Worm (Caenorhabditis elegans): ENCODE measurements around the gene F20B6.9.

F20B6.9 gene

DNA sequence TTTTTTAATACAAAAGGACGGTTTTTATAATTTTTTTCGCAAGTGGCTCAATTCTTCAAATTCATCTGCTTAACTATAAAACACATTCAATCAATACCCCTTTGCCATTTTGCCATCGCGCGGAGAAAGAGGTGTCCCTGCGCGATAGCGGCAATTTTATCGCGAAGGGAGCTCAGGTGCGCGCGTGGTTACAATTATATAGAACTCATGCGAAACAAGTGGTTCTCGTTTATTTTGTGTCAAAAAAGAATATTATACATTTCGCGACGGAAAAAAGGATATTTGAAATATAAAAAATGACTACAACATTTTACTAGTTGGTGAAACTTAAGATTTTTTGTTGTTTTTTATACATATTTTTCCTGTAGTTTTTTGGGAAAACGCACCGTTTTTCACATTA is 1.8 kb upstream of the F20B6.9 start:
- TF ChIP-seq gmeb-1 (tag; optimal IDR thresholded peaks at IDR 0.05) (peak; percentile 94), peb-1 (tag; optimal IDR thresholded peaks at IDR 0.05) (no peak), mdl-1 (tag; optimal IDR thresholded peaks at IDR 0.05) (peak; percentile 95 to 97), mbf-1 (tag; optimal IDR thresholded peaks at IDR 0.05) (peak; percentile 73), unc-62 (GFP tag; optimal IDR thresholded peaks at IDR 0.05) (peak; percentile 81), sma-9 (GFP tag; optimal IDR thresholded peaks at IDR 0.05) (peak; percentile 99), sma-9 (tag; optimal IDR thresholded peaks at IDR 0.05) (no peak), crh-2 (tag; optimal IDR thresholded peaks at IDR 0.05) (peak; percentile 100), ztf-4 (tag; optimal IDR thresholded peaks at IDR 0.05) (peak; percentile 99), nhr-25 (tag; optimal IDR thresholded peaks at IDR 0.05) (peak; percentile 98), elt-1 (tag; optimal IDR thresholded peaks at IDR 0.05) (peak; percentile 61), zag-1 (tag; optimal IDR thresholded peaks at IDR 0.05) (peak; percentile 99), lin-39 (tag; optimal IDR thresholded peaks at IDR 0.05) (peak; percentile 89), ztf-11 (tag; optimal IDR thresholded peaks at IDR 0.05) (peak; percentile 87), nhr-77 (tag; optimal IDR thresholded peaks at IDR 0.05) (peak; percentile 98), skn-1 (tag; optimal IDR thresholded peaks at IDR 0.05) (peak; percentile 94), nhr-23 (tag; optimal IDR thresholded peaks at IDR 0.05) (peak; percentile 49), Y55F3AM.14 (GFP tag; optimal IDR thresholded peaks at IDR 0.05) (peak; percentile 93), unc-39 (tag; optimal IDR thresholded peaks at IDR 0.05) (peak; percentile 80), unc-55 (GFP tag; optimal IDR thresholded peaks at IDR 0.05) (peak; percentile 99), C34F6.9 (tag; optimal IDR thresholded peaks at IDR 0.05) (peak; percentile 99), nhr-6 (tag; optimal IDR thresholded peaks at IDR 0.05) (peak; percentile 98), ztf-1 (GFP tag; conservative IDR thresholded peaks at IDR 0.05) (peak; percentile 98), lin-13 (GFP tag; optimal IDR thresholded peaks at IDR 0.05) (peak; percentile 99), aly-2 (tag; optimal IDR thresholded peaks at IDR 0.05) (no peak), blmp-1 (tag; optimal IDR thresholded peaks at IDR 0.05; ENCODE audit: insufficient read depth) (peak; percentile 85), lsy-2 (tag; optimal IDR thresholded peaks at IDR 0.05) (peak; percentile 97), fos-1 (tag; optimal IDR thresholded peaks at IDR 0.05) (peak; percentile 99), dmd-4 (tag; optimal IDR thresholded peaks at IDR 0.05) (peak; percentile 83), ceh-82 (tag; optimal IDR thresholded peaks at IDR 0.05) (peak; percentile 99), nhr-12 (tag; optimal IDR thresholded peaks at IDR 0.05) (peak; percentile 75), ZK546.5 (tag; optimal IDR thresholded peaks at IDR 0.05) (peak; percentile 83), elt-3 (tag; optimal IDR thresholded peaks at IDR 0.05) (peak; percentile 36), F13H6.1 (tag; optimal IDR thresholded peaks at IDR 0.05) (peak; percentile 99), nhr-21 (tag; optimal IDR thresholded peaks at IDR 0.05) (peak; percentile 100), nhr-237 (tag; optimal IDR thresholded peaks at IDR 0.05) (peak; percentile 99), sem-4 (tag; optimal IDR thresholded peaks at IDR 0.05) (peak; percentile 99), snpc-4 (tag; optimal IDR thresholded peaks at IDR 0.05) (peak; percentile 91), nhr-11 (tag; optimal IDR thresholded peaks at IDR 0.05) (peak; percentile 87), sma-3 (GFP tag; optimal IDR thresholded peaks at IDR 0.05) (peak; percentile 99), ama-1 (optimal IDR thresholded peaks at IDR 0.05) (peak; percentile 66), nhr-10 (tag; optimal IDR thresholded peaks at IDR 0.05) (peak; percentile 100), mab-5 (tag; optimal IDR thresholded peaks at IDR 0.05) (peak; percentile 98), nhr-129 (tag; optimal IDR thresholded peaks at IDR 0.05) (peak; percentile 99), alr-1 (tag; optimal IDR thresholded peaks at IDR 0.05) (peak; percentile 66), R02D3.7 (tag; optimal IDR thresholded peaks at IDR 0.05) (peak; percentile 74), ceh-16 (tag; optimal IDR thresholded peaks at IDR 0.05) (peak; percentile 96), egl-27 (tag; optimal IDR thresholded peaks at IDR 0.05) (peak; percentile 99), lin-11 (tag; optimal IDR thresholded peaks at IDR 0.05) (peak; percentile 100)
